Fruit fly (Drosophila melanogaster) whole organism, embryonic: ENCODE results near the gene CG33298.
A peak's percentile ranks its signal among the peaks of the same experiment; 100 is the strongest.

Source experiments
- Blimp-1 ChIP-seq: fragments of 200-800 bp; sonication (Bioruptor generic); optimal IDR thresholded peaks from 3 replicates; lab custom pipeline; 2018; ENCODE audit warnings: missing biosample characterization, missing genetic modification characterization, mild to moderate bottlenecking, moderate library complexity, missing genetic modification reagents
- C15 ChIP-seq: fragments of 200-800 bp; sonication (Bioruptor generic); IDR thresholded peaks from 3 replicates; pipeline ENCODE4 v1.3.6; 2022; ENCODE audit warnings: missing biosample characterization, missing genetic modification characterization
- CG10267 ChIP-seq: fragments of 200-800 bp; sonication (Bioruptor generic); optimal IDR thresholded peaks from 2 replicates; lab custom pipeline; 2018; ENCODE audit warnings: missing biosample characterization, mild to moderate bottlenecking, missing genetic modification characterization, moderate library complexity
- CG10321 ChIP-seq: fragments of 200-800 bp; sonication (Bioruptor generic); IDR thresholded peaks from 2 replicates; pipeline ENCODE4 v1.3.6; 2022; ENCODE audit warnings: missing biosample characterization, missing genetic modification characterization
- CG11085 ChIP-seq: fragments of 200-800 bp; sonication (Bioruptor generic); IDR thresholded peaks from 2 replicates; pipeline ENCODE4 v1.3.6; 2022; ENCODE audit warnings: missing biosample characterization, missing genetic modification characterization
- CG12236 ChIP-seq: fragments of 200-800 bp; sonication (Bioruptor generic); optimal IDR thresholded peaks from 2 replicates; lab custom pipeline; 2016; ENCODE audit warnings: missing biosample characterization, missing genetic modification characterization
- CG12299 ChIP-seq: fragments of 200-800 bp; sonication (Bioruptor generic); optimal IDR thresholded peaks from 2 replicates; lab custom pipeline; 2018; ENCODE audit warnings: missing biosample characterization, mild to moderate bottlenecking, missing genetic modification characterization
- CG12391 ChIP-seq: fragments of 200-800 bp; sonication (Bioruptor generic); optimal IDR thresholded peaks from 3 replicates; lab custom pipeline; 2018; ENCODE audit warnings: missing biosample characterization, mild to moderate bottlenecking, missing genetic modification characterization, moderate library complexity
- CG15601 ChIP-seq: fragments of 200-800 bp; sonication (Bioruptor generic); optimal IDR thresholded peaks from 3 replicates; lab custom pipeline; 2019; ENCODE audit warnings: missing biosample characterization, mild to moderate bottlenecking, missing genetic modification characterization, moderate library complexity
- CG17802 ChIP-seq: fragments of 200-800 bp; sonication (Bioruptor generic); optimal IDR thresholded peaks from 2 replicates; lab custom pipeline; 2018; ENCODE audit warnings: missing biosample characterization, mild to moderate bottlenecking, missing genetic modification characterization, moderate library complexity
- CG2199 ChIP-seq: fragments of 200-800 bp; sonication (Bioruptor generic); IDR thresholded peaks from 3 replicates; pipeline ENCODE4 v1.3.6; 2022; ENCODE audit warnings: missing biosample characterization, missing genetic modification characterization
- CG2678 ChIP-seq: fragments of 200-800 bp; sonication (Bioruptor generic); optimal IDR thresholded peaks from 3 replicates; lab custom pipeline; 2019; ENCODE audit warnings: missing biosample characterization, mild to moderate bottlenecking, missing genetic modification characterization, moderate library complexity
- CG30431 ChIP-seq: fragments of 200-800 bp; sonication (Bioruptor generic); optimal IDR thresholded peaks from 2 replicates; lab custom pipeline; 2017; ENCODE audit warnings: missing biosample characterization, missing genetic modification characterization
- CG3065 ChIP-seq: fragments of 200-800 bp; sonication (Bioruptor generic); optimal IDR thresholded peaks from 2 replicates; lab custom pipeline; 2016; ENCODE audit warnings: missing biosample characterization, missing genetic modification characterization
- CG3726 ChIP-seq: fragments of 200-800 bp; sonication (Bioruptor generic); IDR thresholded peaks from 3 replicates; pipeline ENCODE4, ENCODE4 v1.3.6; 2022; ENCODE audit warnings: missing biosample characterization, missing genetic modification characterization
- CG3838 ChIP-seq: fragments of 200-800 bp; sonication (Bioruptor generic); optimal IDR thresholded peaks from 3 replicates; lab custom pipeline; 2016; ENCODE audit warnings: missing biosample characterization, missing genetic modification characterization
- CG3847 ChIP-seq: fragments of 200-800 bp; sonication (Bioruptor generic); IDR thresholded peaks from 2 replicates; pipeline ENCODE4 v1.3.6; 2022; ENCODE audit warnings: missing biosample characterization, missing genetic modification characterization
- CG42726 ChIP-seq: fragments of 200-800 bp; sonication (Bioruptor generic); IDR thresholded peaks from 2 replicates; pipeline ENCODE4 v1.3.6; 2022; ENCODE audit warnings: missing biosample characterization, missing genetic modification characterization; ENCODE audit not compliant: partially characterized antibody
- CG4730 ChIP-seq: fragments of 200-800 bp; sonication (Bioruptor generic); IDR thresholded peaks from 2 replicates; pipeline ENCODE4 v1.3.6; 2022; ENCODE audit warnings: missing biosample characterization, missing genetic modification characterization
- CG7271 ChIP-seq: fragments of 200-800 bp; sonication (Bioruptor generic); optimal IDR thresholded peaks from 2 replicates; lab custom pipeline; 2018; ENCODE audit warnings: missing biosample characterization, mild to moderate bottlenecking, missing genetic modification characterization, moderate library complexity
- CG7786 ChIP-seq: fragments of 200-800 bp; sonication (Bioruptor generic); optimal IDR thresholded peaks from 2 replicates; lab custom pipeline; 2016; ENCODE audit warnings: missing biosample characterization, missing genetic modification characterization
- CG9932 ChIP-seq: fragments of 200-800 bp; sonication (Bioruptor generic); IDR thresholded peaks from 2 replicates; pipeline ENCODE4 v1.3.6; 2022; ENCODE audit warnings: missing biosample characterization, missing genetic modification characterization
- Dek ChIP-seq: fragments of 200-800 bp; sonication (Bioruptor generic); optimal IDR thresholded peaks from 3 replicates; lab custom pipeline; 2019; ENCODE audit warnings: missing biosample characterization, mild to moderate bottlenecking, missing genetic modification characterization, moderate library complexity
- Dip3 ChIP-seq: fragments of 200-800 bp; sonication (Bioruptor generic); optimal IDR thresholded peaks from 3 replicates; lab custom pipeline; 2016; ENCODE audit warnings: missing biosample characterization, missing genetic modification characterization
- Ets65A ChIP-seq: fragments of 200-800 bp; sonication (Bioruptor generic); peaks from one replicate; lab custom pipeline; 2016; ENCODE audit warnings: missing biosample characterization, missing genetic modification characterization
- Hand ChIP-seq: fragments of 200-800 bp; sonication (Bioruptor generic); optimal IDR thresholded peaks from 2 replicates; lab custom pipeline; 2017; ENCODE audit warnings: mild to moderate bottlenecking, missing biosample characterization, missing genetic modification reagents, missing genetic modification characterization
- Hmx ChIP-seq: fragments of 200-800 bp; sonication (Bioruptor generic); optimal IDR thresholded peaks from 2 replicates; lab custom pipeline; 2016; ENCODE audit warnings: missing biosample characterization, missing genetic modification characterization
- Hr78 ChIP-seq, 2 experiments: fragments of 200-800 bp in 1 of 2; fragments of >200 bp in 1 of 2; sonication (Bioruptor generic) in 1 of 2; optimal IDR thresholded peaks; 2 replicates each; lab custom pipeline; 2017 to 2019; ENCODE audit warnings: missing biosample characterization in 2 of 2, missing genetic modification characterization in 2 of 2, mild to moderate bottlenecking in 1 of 2, moderate library complexity in 1 of 2
- Hsf ChIP-seq: fragments of 200-800 bp; sonication (Bioruptor generic); optimal IDR thresholded peaks from 3 replicates; lab custom pipeline; 2016; ENCODE audit warnings: missing biosample characterization, missing genetic modification characterization
- Mad ChIP-seq: fragments of 200-800 bp; sonication (Bioruptor generic); optimal IDR thresholded peaks from 2 replicates; lab custom pipeline; 2016; ENCODE audit warnings: missing biosample characterization, missing genetic modification characterization
- Nf-YB ChIP-seq: fragments of 200-800 bp; sonication (Bioruptor generic); optimal IDR thresholded peaks from 3 replicates; lab custom pipeline; 2019; ENCODE audit warnings: missing biosample characterization, mild to moderate bottlenecking, missing genetic modification characterization, moderate library complexity
- Six4 ChIP-seq: fragments of 200-800 bp; sonication (Bioruptor generic); optimal IDR thresholded peaks from 2 replicates; lab custom pipeline; 2016; ENCODE audit warnings: missing biosample characterization, missing genetic modification characterization
- Ssrp ChIP-seq: fragments of 200-800 bp; sonication (Bioruptor generic); optimal IDR thresholded peaks from 2 replicates; lab custom pipeline; 2018; ENCODE audit warnings: missing biosample characterization, mild to moderate bottlenecking, missing genetic modification characterization, moderate library complexity
- ase ChIP-seq: fragments of 200-800 bp; sonication (Bioruptor generic); IDR thresholded peaks from 3 replicates; pipeline ENCODE4 v1.3.6; 2022; ENCODE audit warnings: missing biosample characterization, missing genetic modification characterization
- ato ChIP-seq: fragments of 200-800 bp; sonication (Bioruptor generic); IDR thresholded peaks from 2 replicates; pipeline ENCODE4 v1.3.6; 2022; ENCODE audit warnings: missing biosample characterization, missing genetic modification characterization; ENCODE audit not compliant: partially characterized antibody
- bbx ChIP-seq: fragments of 200-800 bp; sonication (Bioruptor generic); IDR thresholded peaks from 2 replicates; pipeline ENCODE4 v1.3.6; 2022; ENCODE audit warnings: missing biosample characterization, missing genetic modification characterization; ENCODE audit not compliant: partially characterized antibody
- bigmax ChIP-seq: fragments of 200-800 bp; sonication (Bioruptor generic); optimal IDR thresholded peaks from 2 replicates; lab custom pipeline; 2018; ENCODE audit warnings: missing biosample characterization, mild to moderate bottlenecking, missing genetic modification characterization
- crc ChIP-seq: fragments of 200-800 bp; sonication (Bioruptor generic); optimal IDR thresholded peaks from 2 replicates; lab custom pipeline; 2016; ENCODE audit warnings: missing biosample characterization, missing genetic modification characterization
- hbn ChIP-seq: fragments of 200-800 bp; sonication (Bioruptor generic); IDR thresholded peaks from 2 replicates; pipeline ENCODE4 v1.3.6; 2022; ENCODE audit warnings: missing biosample characterization, missing genetic modification characterization; ENCODE audit not compliant: partially characterized antibody
- kay ChIP-seq: fragments of 200-800 bp; sonication (Bioruptor generic); optimal IDR thresholded peaks from 2 replicates; lab custom pipeline; 2016; ENCODE audit warnings: missing biosample characterization, missing genetic modification characterization
- mam ChIP-seq: fragments of 200-800 bp; sonication (Bioruptor generic); optimal IDR thresholded peaks from 3 replicates; lab custom pipeline; 2016; ENCODE audit warnings: missing biosample characterization, missing genetic modification characterization
- nerfin-2 ChIP-seq: fragments of 200-800 bp; sonication (Bioruptor generic); IDR thresholded peaks from 2 replicates; pipeline ENCODE4 v1.3.6; 2022; ENCODE audit warnings: missing biosample characterization, missing genetic modification characterization; ENCODE audit not compliant: partially characterized antibody
- phol ChIP-seq: fragments of 200-800 bp; sonication (Bioruptor generic); optimal IDR thresholded peaks from 3 replicates; lab custom pipeline; 2018; ENCODE audit warnings: missing biosample characterization, mild to moderate bottlenecking, missing genetic modification characterization, moderate library complexity
- pros ChIP-seq: fragments of 200-800 bp; sonication (Bioruptor generic); optimal IDR thresholded peaks from 3 replicates; lab custom pipeline; 2019; ENCODE audit warnings: missing biosample characterization, mild to moderate bottlenecking, missing genetic modification characterization, moderate library complexity
- psq ChIP-seq: fragments of 200-800 bp; sonication (Bioruptor generic); optimal IDR thresholded peaks from 2 replicates; lab custom pipeline; 2017; ENCODE audit warnings: missing biosample characterization, missing genetic modification characterization
- pzg ChIP-seq: fragments of 200-800 bp; sonication (Bioruptor generic); optimal IDR thresholded peaks from 3 replicates; lab custom pipeline; 2018; ENCODE audit warnings: missing biosample characterization, mild to moderate bottlenecking, missing genetic modification characterization, moderate library complexity
- repo ChIP-seq: fragments of 200-800 bp; sonication (Bioruptor generic); optimal IDR thresholded peaks from 2 replicates; lab custom pipeline; 2016; ENCODE audit warnings: missing biosample characterization, missing genetic modification characterization
- run ChIP-seq: fragments of 200-800 bp; sonication (Bioruptor generic); optimal IDR thresholded peaks from 3 replicates; lab custom pipeline; 2018; ENCODE audit warnings: missing biosample characterization, mild to moderate bottlenecking, missing genetic modification characterization
- schlank ChIP-seq: fragments of 200-800 bp; sonication (Bioruptor generic); optimal IDR thresholded peaks from 2 replicates; lab custom pipeline; 2018; ENCODE audit warnings: missing biosample characterization, mild to moderate bottlenecking, missing genetic modification characterization
- unpg ChIP-seq: fragments of 200-800 bp; sonication (Bioruptor generic); optimal IDR thresholded peaks from 3 replicates; lab custom pipeline; 2018; ENCODE audit warnings: missing biosample characterization, mild to moderate bottlenecking, missing genetic modification characterization, moderate library complexity

CG33298 gene

dm6 chr2L:9567398-9567856, 72.2 kb downstream of the CG33298 start (continued):
- TF ChIP-seq CG2199 (GFP tag; lab: Robert Waterston, UW) (peak; percentile 88; the same call in 2 of the 3 replicates), CG4730 (peak; percentile 87), CG3726 (GFP tag; lab: Robert Waterston, UW) (peak; percentile 83; the same call in 2 of the 3 replicates), CG10267 (peak; percentile 91), CG7786 (GFP tag; lab: Kevin White, UChicago) (peak; percentile 74), hbn (GFP tag; lab: Robert Waterston, UW) (peak; percentile 38), Mad (peak; percentile 96), CG30431 (GFP tag; lab: Kevin White, UChicago) (peak; percentile 90), CG3065 (GFP tag; lab: Kevin White, UChicago) (peak; percentile 94), Hmx (GFP tag; lab: Kevin White, UChicago) (peak; percentile 42), CG11085 (peak; percentile 91), crc (GFP tag; lab: Kevin White, UChicago) (peak; percentile 96), bigmax (GFP tag; lab: Kevin White, UChicago) (peak; percentile 93), Hsf (peak; percentile 95), CG3838 (GFP tag; lab: Kevin White, UChicago) (peak; percentile 100), CG9932 (GFP tag; lab: Robert Waterston, UW) (peak; percentile 85), phol (tag; lab: Kevin White, UChicago) (peak; percentile 88), CG2678 (tag; lab: Kevin White, UChicago) (peak; percentile 95), Blimp-1 (GFP tag; lab: Kevin White, UChicago) (peak; percentile 95), pros (no peak), bbx (no peak), CG17802 (peak; percentile 91), Dip3 (GFP tag; lab: Kevin White, UChicago) (peak; percentile 92), CG7271 (tag; lab: Kevin White, UChicago) (peak; percentile 97), CG12391 (tag; lab: Kevin White, UChicago) (peak; percentile 98), Six4 (peak; percentile 95), psq (GFP tag; lab: Kevin White, UChicago) (peak; percentile 89), run (peak; percentile 97), CG15601 (tag; lab: Kevin White, UChicago) (peak; percentile 97), Hand (GFP tag; lab: Kevin White, UChicago) (peak; percentile 98), CG3847 (GFP tag; lab: Robert Waterston, UW) (peak; percentile 90), schlank (peak; percentile 99), ase (peak; percentile 96), CG10321 (peak; percentile 86), repo (GFP tag; lab: Kevin White, UChicago) (peak; percentile 94), CG12236 (GFP tag; lab: Kevin White, UChicago) (peak; percentile 95), pzg (GFP tag; lab: Kevin White, UChicago) (peak; percentile 44), mam (GFP tag; lab: Kevin White, UChicago) (peak; percentile 85), kay (peak; percentile 65), ato (GFP tag; lab: Robert Waterston, UW) (no peak), Hr78 (GFP tag; optimal IDR thresholded peaks at IDR 0.05; lab: Kevin White, UChicago) (peak in 1 of 2 experiments; percentile 85), CG42726 (no peak), nerfin-2 (GFP tag; lab: Robert Waterston, UW) (no peak), Ssrp (peak; percentile 84), Nf-YB (peak; percentile 87), Dek (tag; lab: Kevin White, UChicago) (peak; percentile 97), unpg (GFP tag; lab: Kevin White, UChicago) (peak; percentile 98), Ets65A (GFP tag; lab: Kevin White, UChicago) (peak; percentile 99), CG12299 (peak; percentile 99), C15 (GFP tag; lab: Robert Waterston, UW) (peak; percentile 95)
